Fruit fly (Drosophila melanogaster): ENCODE measurements around the gene Atg1.

Atg1 gene

dm6 chr3L:12780997-12781396 is 23.9 kb downstream of the Atg1 start, which contains the start of the genes CG10969 and CG17666:
CG10969 (minus strand) TSS chr3L:12781097.
CG17666 (plus strand) TSS chr3L:12781325.
- TF ChIP-seq ovo (GFP tag; optimal IDR thresholded peaks at IDR 0.05) (no peak), CG11617 (GFP tag; optimal IDR thresholded peaks at IDR 0.05) (no peak), Clk (GFP tag; optimal IDR thresholded peaks at IDR 0.05) (no peak), tj (GFP tag; optimal IDR thresholded peaks at IDR 0.05) (no peak), Mnt (GFP tag; optimal IDR thresholded peaks at IDR 0.05) (no peak), pad (GFP tag; optimal IDR thresholded peaks at IDR 0.05) (no peak), CG5204 (GFP tag; optimal IDR thresholded peaks at IDR 0.05) (no peak), cnc (optimal IDR thresholded peaks at IDR 0.05) (no peak), toe (GFP tag; optimal IDR thresholded peaks at IDR 0.05) (no peak), cic (GFP tag; optimal IDR thresholded peaks at IDR 0.05) (no peak), CG14711 (tag; optimal IDR thresholded peaks at IDR 0.05) (no peak), CG33017 (tag; optimal IDR thresholded peaks at IDR 0.05) (no peak), kay (GFP tag; ENCODE audit: borderline replicate concordance) (no peak), CG1620 (GFP tag; optimal IDR thresholded peaks at IDR 0.05) (no peak)

dm6 chr3L:12778616-12779015 is 26.3 kb downstream of the Atg1 start, which contains the start of gene CG32106:
CG32106 (minus strand) TSS chr3L:12778716.
- TF ChIP-seq CG12768 (GFP tag; optimal IDR thresholded peaks at IDR 0.05) (no peak), CG1620 (GFP tag; optimal IDR thresholded peaks at IDR 0.05) (no peak)

- no peak for TF ChIP-seq ovo (GFP tag; optimal IDR thresholded peaks at IDR 0.05)
- peak; percentile 17 for TF ChIP-seq CG12768 (GFP tag; optimal IDR thresholded peaks at IDR 0.05)
- no peak for TF ChIP-seq pad (GFP tag; optimal IDR thresholded peaks at IDR 0.05)
- TF ChIP-seq CG7045 (GFP tag; optimal IDR thresholded peaks at IDR 0.05): no peak
- TF ChIP-seq Mnt (GFP tag; optimal IDR thresholded peaks at IDR 0.05): peak; percentile 54
- no peak for TF ChIP-seq CG5204 (GFP tag; optimal IDR thresholded peaks at IDR 0.05)
- peak; percentile 43 for TF ChIP-seq bab1 (GFP tag; optimal IDR thresholded peaks at IDR 0.05)
- TF ChIP-seq cic (GFP tag; optimal IDR thresholded peaks at IDR 0.05): peak; percentile 76
- no peak for TF ChIP-seq CG7101 (tag; optimal IDR thresholded peaks at IDR 0.05)
- no peak for TF ChIP-seq CG1620 (GFP tag; optimal IDR thresholded peaks at IDR 0.05)
- TF ChIP-seq CG14711 (tag; optimal IDR thresholded peaks at IDR 0.05): no peak
- TF ChIP-seq kay (GFP tag; ENCODE audit: borderline replicate concordance): peak; percentile 99
- TF ChIP-seq cnc (optimal IDR thresholded peaks at IDR 0.05): no peak
- no peak for TF ChIP-seq Crg-1 (GFP tag; optimal IDR thresholded peaks at IDR 0.05)
- TF ChIP-seq toe (GFP tag; optimal IDR thresholded peaks at IDR 0.05): peak; percentile 27
- no peak for TF ChIP-seq CG11617 (GFP tag; optimal IDR thresholded peaks at IDR 0.05)
- TF ChIP-seq tj (GFP tag; optimal IDR thresholded peaks at IDR 0.05): no peak
- TF ChIP-seq CG33017 (tag; optimal IDR thresholded peaks at IDR 0.05): peak; percentile 20
- no peak for TF ChIP-seq Hr96 (GFP tag; optimal IDR thresholded peaks at IDR 0.05)
- TF ChIP-seq Clk (GFP tag; optimal IDR thresholded peaks at IDR 0.05): no peak
These were observed 31.9 kb downstream of the Atg1 start, which contains the start of gene Hip1 for dm6 chr3L:12772740-12773686. Hip1 (minus strand) TSS chr3L:12773573.

dm6 chr3L:12754769-12755189 is 50.1 kb downstream of the Atg1 start, which contains the start of the genes CG10973 and Vps13D:
CG10973 (minus strand) TSS chr3L:12754774.
Vps13D (plus strand) TSS chr3L:12755049.
- TF ChIP-seq kay (GFP tag; ENCODE audit: borderline replicate concordance) (peak; percentile 97), cnc (optimal IDR thresholded peaks at IDR 0.05) (peak; percentile 64 to 90), Hr96 (GFP tag; optimal IDR thresholded peaks at IDR 0.05) (no peak), cic (GFP tag; optimal IDR thresholded peaks at IDR 0.05) (peak; percentile 30), Mnt (GFP tag; optimal IDR thresholded peaks at IDR 0.05) (peak; percentile 58), Crg-1 (GFP tag; optimal IDR thresholded peaks at IDR 0.05) (peak; percentile 11), CG1620 (GFP tag; optimal IDR thresholded peaks at IDR 0.05) (peak; percentile 41), Clk (GFP tag; optimal IDR thresholded peaks at IDR 0.05) (peak; percentile 2), CG14711 (tag; optimal IDR thresholded peaks at IDR 0.05) (no peak), pad (GFP tag; optimal IDR thresholded peaks at IDR 0.05) (no peak), tj (GFP tag; optimal IDR thresholded peaks at IDR 0.05) (no peak), CG33017 (tag; optimal IDR thresholded peaks at IDR 0.05) (no peak), ovo (GFP tag; optimal IDR thresholded peaks at IDR 0.05) (no peak), CG11617 (GFP tag; optimal IDR thresholded peaks at IDR 0.05) (peak; percentile 58), bab1 (GFP tag; optimal IDR thresholded peaks at IDR 0.05) (peak; percentile 90), toe (GFP tag; optimal IDR thresholded peaks at IDR 0.05) (no peak), CG7101 (tag; optimal IDR thresholded peaks at IDR 0.05) (no peak), CG12768 (GFP tag; optimal IDR thresholded peaks at IDR 0.05) (no peak)

- TF ChIP-seq Clk (GFP tag; optimal IDR thresholded peaks at IDR 0.05) (no peak), bab1 (GFP tag; optimal IDR thresholded peaks at IDR 0.05) (peak; percentile 43), tj (GFP tag; optimal IDR thresholded peaks at IDR 0.05) (peak; percentile 70), CG14711 (tag; optimal IDR thresholded peaks at IDR 0.05) (peak; percentile 57), kay (GFP tag; ENCODE audit: borderline replicate concordance) (no peak), CG11617 (GFP tag; optimal IDR thresholded peaks at IDR 0.05) (no peak), CG12768 (GFP tag; optimal IDR thresholded peaks at IDR 0.05) (no peak), CG33017 (tag; optimal IDR thresholded peaks at IDR 0.05) (no peak), Hr96 (GFP tag; optimal IDR thresholded peaks at IDR 0.05) (no peak), CG5204 (GFP tag; optimal IDR thresholded peaks at IDR 0.05) (no peak), CG1620 (GFP tag; optimal IDR thresholded peaks at IDR 0.05) (no peak), cic (GFP tag; optimal IDR thresholded peaks at IDR 0.05) (no peak), CG7045 (GFP tag; optimal IDR thresholded peaks at IDR 0.05) (peak; percentile 37), Mnt (GFP tag; optimal IDR thresholded peaks at IDR 0.05) (no peak), pad (GFP tag; optimal IDR thresholded peaks at IDR 0.05) (no peak), ovo (GFP tag; optimal IDR thresholded peaks at IDR 0.05) (no peak), Crg-1 (GFP tag; optimal IDR thresholded peaks at IDR 0.05) (no peak), toe (GFP tag; optimal IDR thresholded peaks at IDR 0.05) (no peak), cnc (optimal IDR thresholded peaks at IDR 0.05) (no peak), CG7101 (tag; optimal IDR thresholded peaks at IDR 0.05) (peak; percentile 2)
These were observed 55.1 kb downstream of the Atg1 start, which contains the start of the genes Klc and CG10984 for dm6 chr3L:12749567-12750535. Klc (minus strand) TSS chr3L:12750056. CG10984 (plus strand) TSS chr3L:12750119.
